Worm (Caenorhabditis elegans) whole organism, L1 larva: ENCODE measurements around the gene fbxa-209.

Experiments
- C04F5.9 ChIP-seq: sonication (generic microtip); optimal IDR thresholded peaks from 2 replicates; lab custom pipeline; 2016; ENCODE audit warnings: missing genetic modification characterization, missing compliant biosample characterization
- C16A3.4 ChIP-seq: fragments of 150-350 bp; optimal IDR thresholded peaks from 2 replicates; lab custom pipeline; 2014; ENCODE audit warnings: missing biosample characterization, missing genetic modification characterization
- C34B4.2 ChIP-seq: sonication (generic microtip); optimal IDR thresholded peaks from 2 replicates; lab custom pipeline; 2017; ENCODE audit warnings: mild to moderate bottlenecking, missing genetic modification characterization, missing compliant biosample characterization
- Y116A8C.19 ChIP-seq: sonication (generic microtip); optimal IDR thresholded peaks from 2 replicates; lab custom pipeline; 2016; ENCODE audit warnings: missing compliant biosample characterization, missing genetic modification characterization, borderline replicate concordance
- aha-1 ChIP-seq: fragments of 150-350 bp; optimal IDR thresholded peaks from 2 replicates; lab custom pipeline; 2014; ENCODE audit warnings: missing biosample characterization, missing genetic modification characterization
- ama-1 ChIP-seq: fragments of 150-350 bp; optimal IDR thresholded peaks from 2 replicates; lab custom pipeline; 2014
- blmp-1 ChIP-seq: fragments of 150-350 bp; optimal IDR thresholded peaks from 2 replicates; lab custom pipeline; 2014; ENCODE audit warnings: missing biosample characterization, missing genetic modification characterization
- ceh-63 ChIP-seq: fragments of 200-800 bp; sonication (Bioruptor generic); optimal IDR thresholded peaks from 2 replicates; lab custom pipeline; 2018; ENCODE audit warnings: mild to moderate bottlenecking, missing genetic modification characterization, missing compliant biosample characterization
- ceh-82 ChIP-seq, 3 experiments: fragments of 150-350 bp in 1 of 3; sonication (generic microtip) in 2 of 3; optimal IDR thresholded peaks; 2 replicates each; lab custom pipeline; 2014 to 2017; ENCODE audit warnings: missing biosample characterization in 3 of 3, missing genetic modification characterization in 3 of 3
- ceh-88 ChIP-seq: fragments of 200-800 bp; sonication (Bioruptor generic); IDR thresholded peaks from 2 replicates; pipeline ENCODE4 v1.3.6; 2022; ENCODE audit warnings: missing genetic modification characterization, missing compliant biosample characterization
- ces-1 ChIP-seq: fragments of 150-350 bp; optimal IDR thresholded peaks from 2 replicates; lab custom pipeline; 2014; ENCODE audit warnings: missing biosample characterization, missing genetic modification reagents, missing genetic modification characterization
- dpl-1 ChIP-seq, 3 experiments: fragments of 150-350 bp in 2 of 3; sonication (generic microtip) in 1 of 3; optimal IDR thresholded peaks; 2 replicates each; lab custom pipeline; 2014 to 2017; ENCODE audit warnings: missing biosample characterization in 3 of 3, missing genetic modification characterization in 3 of 3, missing genetic modification reagents in 3 of 3
- dsc-1 ChIP-seq: sonication (generic microtip); optimal IDR thresholded peaks from 2 replicates; lab custom pipeline; 2016; ENCODE audit warnings: mild to moderate bottlenecking, missing genetic modification characterization, missing compliant biosample characterization
- efl-1 ChIP-seq, 4 experiments: fragments of 150-350 bp; optimal IDR thresholded peaks in 3 of 4; peaks in 1 of 4; 1 replicate in 1 of 4; 2 replicates in 3 of 4; lab custom pipeline; 2014; ENCODE audit warnings: missing biosample characterization in 2 of 4, missing genetic modification characterization in 2 of 4, missing genetic modification reagents in 2 of 4
- efl-3 ChIP-seq: fragments of 200-800 bp; sonication (Bioruptor generic); optimal IDR thresholded peaks from 2 replicates; lab custom pipeline; 2018; ENCODE audit warnings: mild to moderate bottlenecking, missing genetic modification characterization, missing compliant biosample characterization
- elt-2 ChIP-seq: sonication (generic microtip); optimal IDR thresholded peaks from 2 replicates; lab custom pipeline; 2016; ENCODE audit warnings: missing genetic modification characterization, mild to moderate bottlenecking, inconsistent platforms, missing compliant biosample characterization, missing genetic modification reagents
- fkh-8 ChIP-seq: sonication (generic microtip); optimal IDR thresholded peaks from 2 replicates; lab custom pipeline; 2016; ENCODE audit warnings: mild to moderate bottlenecking, missing genetic modification characterization, missing compliant biosample characterization
- fos-1 ChIP-seq: fragments of 150-350 bp; optimal IDR thresholded peaks from 2 replicates; lab custom pipeline; 2014; ENCODE audit warnings: missing biosample characterization, missing genetic modification characterization
- hlh-17 ChIP-seq: fragments of 200-800 bp; sonication (Bioruptor generic); optimal IDR thresholded peaks from 2 replicates; lab custom pipeline; 2018; ENCODE audit warnings: missing genetic modification characterization, mild to moderate bottlenecking, missing compliant biosample characterization, moderate library complexity, borderline replicate concordance
- hpl-2 ChIP-seq: fragments of 150-350 bp; optimal IDR thresholded peaks from 2 replicates; lab custom pipeline; 2014; ENCODE audit warnings: missing biosample characterization, missing genetic modification reagents, missing genetic modification characterization
- irx-1 ChIP-seq: sonication (generic microtip); optimal IDR thresholded peaks from 2 replicates; lab custom pipeline; 2016; ENCODE audit warnings: missing genetic modification characterization, missing compliant biosample characterization
- isw-1 ChIP-seq: fragments of 200-800 bp; sonication (Bioruptor generic); IDR thresholded peaks from 2 replicates; pipeline ENCODE4 v1.3.6; 2022; ENCODE audit warnings: missing genetic modification characterization, missing compliant biosample characterization
- lin-14 ChIP-seq: fragments of 200-800 bp; sonication (Bioruptor generic); optimal IDR thresholded peaks from 2 replicates; lab custom pipeline; 2018; ENCODE audit warnings: mild to moderate bottlenecking, missing genetic modification characterization, moderate library complexity, missing compliant biosample characterization
- lin-35 ChIP-seq, 2 experiments: fragments of 150-350 bp; optimal IDR thresholded peaks; 2 replicates each; lab custom pipeline; 2014; ENCODE audit warnings: missing biosample characterization in 2 of 2, missing genetic modification characterization in 2 of 2, missing genetic modification reagents in 2 of 2
- lir-3 ChIP-seq: sonication (generic microtip); optimal IDR thresholded peaks from 2 replicates; lab custom pipeline; 2016; ENCODE audit warnings: mild to moderate bottlenecking, missing genetic modification characterization, moderate library complexity, missing compliant biosample characterization; ENCODE audit not compliant: poor library complexity
- nhr-11 ChIP-seq: fragments of 150-350 bp; optimal IDR thresholded peaks from 2 replicates; lab custom pipeline; 2014; ENCODE audit warnings: missing biosample characterization, missing genetic modification characterization
- nhr-19 ChIP-seq: fragments of 200-800 bp; sonication (Bioruptor generic); conservative IDR thresholded peaks from 2 replicates; pipeline ENCODE4 v1.3.6; 2022; ENCODE audit warnings: missing genetic modification characterization, missing compliant biosample characterization
- nhr-20 ChIP-seq: sonication (generic microtip); optimal IDR thresholded peaks from 2 replicates; lab custom pipeline; 2016; ENCODE audit warnings: mild to moderate bottlenecking, missing genetic modification characterization, missing compliant biosample characterization
- nhr-28 ChIP-seq: fragments of 150-350 bp; optimal IDR thresholded peaks from 2 replicates; lab custom pipeline; 2014; ENCODE audit warnings: missing biosample characterization, missing genetic modification characterization
- nhr-47 ChIP-seq: sonication (generic microtip); optimal IDR thresholded peaks from 2 replicates; lab custom pipeline; 2016; ENCODE audit warnings: mild to moderate bottlenecking, missing genetic modification characterization, moderate library complexity, missing compliant biosample characterization
- nhr-71 ChIP-seq: sonication (generic microtip); optimal IDR thresholded peaks from 2 replicates; lab custom pipeline; 2016; ENCODE audit warnings: mild to moderate bottlenecking, missing genetic modification characterization, moderate library complexity, missing compliant biosample characterization
- nhr-85 ChIP-seq: sonication (generic microtip); peaks from one replicate; lab custom pipeline; 2016; ENCODE audit warnings: missing genetic modification characterization, inconsistent platforms, missing compliant biosample characterization
- pag-3 ChIP-seq: sonication (generic microtip); optimal IDR thresholded peaks from 2 replicates; lab custom pipeline; 2017; ENCODE audit warnings: missing genetic modification characterization, mild to moderate bottlenecking, missing compliant biosample characterization, antibody characterized with exemption, borderline replicate concordance; ENCODE audit not compliant: insufficient read depth
- pax-3 ChIP-seq: fragments of 200-800 bp; sonication (Bioruptor generic); optimal IDR thresholded peaks from 2 replicates; lab custom pipeline; 2018; ENCODE audit warnings: mild to moderate bottlenecking, missing genetic modification characterization, moderate library complexity, missing compliant biosample characterization
- snpc-4 ChIP-seq: fragments of 150-350 bp; optimal IDR thresholded peaks from 2 replicates; lab custom pipeline; 2014; ENCODE audit warnings: missing biosample characterization, missing genetic modification characterization
- sptf-1 ChIP-seq: fragments of 150-350 bp; optimal IDR thresholded peaks from 2 replicates; lab custom pipeline; 2014; ENCODE audit warnings: missing biosample characterization, missing genetic modification characterization
- sup-37 ChIP-seq: fragments of 200-800 bp; sonication (Bioruptor generic); optimal IDR thresholded peaks from 2 replicates; lab custom pipeline; 2018; ENCODE audit warnings: mild to moderate bottlenecking, missing genetic modification characterization, missing compliant biosample characterization
- tlp-1 ChIP-seq: fragments of 150-350 bp; optimal IDR thresholded peaks from 2 replicates; lab custom pipeline; 2014; ENCODE audit warnings: missing biosample characterization, missing genetic modification characterization
- unc-86 ChIP-seq: sonication (generic microtip); optimal IDR thresholded peaks from 2 replicates; lab custom pipeline; 2016; ENCODE audit warnings: missing genetic modification characterization, missing compliant biosample characterization
- unc-98 ChIP-seq: fragments of 200-800 bp; sonication (Bioruptor generic); IDR thresholded peaks from 2 replicates; pipeline ENCODE4 v1.3.6; 2022; ENCODE audit warnings: missing genetic modification characterization, missing compliant biosample characterization
- zag-1 ChIP-seq: fragments of 150-350 bp; optimal IDR thresholded peaks from 2 replicates; lab custom pipeline; 2014; ENCODE audit warnings: missing biosample characterization, missing genetic modification characterization
- zip-4 ChIP-seq: fragments of 200-800 bp; sonication (Bioruptor generic); optimal IDR thresholded peaks from 2 replicates; lab custom pipeline; 2018; ENCODE audit warnings: mild to moderate bottlenecking, missing genetic modification characterization, moderate library complexity, missing compliant biosample characterization
- ztf-4 ChIP-seq: fragments of 150-350 bp; optimal IDR thresholded peaks from 2 replicates; lab custom pipeline; 2014; ENCODE audit warnings: missing biosample characterization, missing genetic modification characterization

The fbxa-209 gene

ce11 chrV:15426944-15427343 lies at the start of gene fbxa-209:
fbxa-209 (minus strand) TSS chrV:15427044.
- TF ChIP-seq nhr-85: peak; percentile 13
- no peak for TF ChIP-seq efl-1 (optimal IDR thresholded peaks at IDR 0.05; lab: Kevin White, UChicago)
- TF ChIP-seq efl-1 (GFP tag; optimal IDR thresholded peaks at IDR 0.05 in 1 of 2; lab: Kevin White, UChicago): peak in 1 of 2 experiments; percentile 84
- no peak for TF ChIP-seq ceh-63 (GFP tag; lab: Kevin White, UChicago)

DNA sequence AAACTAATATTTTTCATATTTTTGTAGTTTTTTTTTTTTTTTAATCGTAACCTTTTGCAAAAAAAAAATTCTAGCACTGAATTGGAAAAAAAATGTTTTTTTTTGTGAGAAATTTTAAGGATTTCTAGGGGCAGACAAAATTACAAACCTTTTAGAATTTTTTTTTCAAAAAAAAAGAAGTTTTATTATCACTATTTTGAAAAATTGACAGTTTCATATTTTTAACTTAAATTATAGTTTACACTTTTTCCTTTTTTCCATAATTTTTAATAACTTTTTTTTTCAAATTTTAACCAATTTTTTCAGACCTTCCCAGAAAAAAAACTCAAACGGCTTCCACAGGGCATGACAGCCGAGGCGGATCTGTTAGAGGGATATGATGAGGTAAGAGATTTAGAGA lies 44.2 kb upstream of the fbxa-209 start, which contains the start of gene dpf-1:
TSS of gene dpf-1 (plus strand) at position 301 of the 400 bp plus-strand sequence.
- TF ChIP-seq ces-1 (GFP tag; lab: Kevin White, UChicago) (no peak), nhr-28 (tag; lab: Kevin White, UChicago) (no peak), nhr-11 (tag; lab: Kevin White, UChicago) (no peak), tlp-1 (no peak)
- TF ChIP-seq, all 84 proteins: peak for 0

DNA sequence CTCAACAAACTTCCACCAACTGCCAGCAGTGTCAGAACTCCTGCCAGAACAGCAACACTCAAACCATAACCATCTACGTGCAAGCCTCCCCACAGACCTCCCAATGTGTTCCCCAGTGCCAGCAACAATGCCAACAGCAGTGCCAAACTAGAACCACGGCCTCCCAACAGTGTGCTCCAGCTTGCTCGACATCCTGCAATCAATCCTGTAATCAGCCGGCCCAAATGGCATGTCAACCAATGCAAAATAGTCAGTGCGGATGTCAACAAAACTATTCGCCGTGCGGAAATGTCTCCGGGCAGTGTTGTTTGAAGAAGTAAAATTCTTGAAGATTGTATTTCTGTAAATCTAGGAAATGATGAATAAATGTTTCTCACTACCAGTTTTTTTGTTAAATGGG lies 39.9 kb upstream of the fbxa-209 start:
- TF ChIP-seq zag-1 (tag; lab: Kevin White, UChicago) (no peak), nhr-47 (no peak), aha-1 (tag; lab: Kevin White, UChicago) (no peak), nhr-71 (no peak), nhr-20 (no peak), ceh-82 (tag; optimal IDR thresholded peaks at IDR 0.05; lab: Kevin White, UChicago) (no peak), hpl-2 (no peak), sup-37 (no peak), isw-1 (GFP tag; lab: Robert Waterston, UW) (no peak), nhr-19 (no peak)

- TF ChIP-seq nhr-85: peak; percentile 44
- TF ChIP-seq ztf-4 (tag; lab: Kevin White, UChicago): no peak
- TF ChIP-seq isw-1 (GFP tag; lab: Robert Waterston, UW): no peak
- no peak for TF ChIP-seq ceh-88 (GFP tag; lab: Robert Waterston, UW)
- no peak for TF ChIP-seq pax-3 (tag; lab: Kevin White, UChicago)
These were observed 39.2 kb upstream of the fbxa-209 start for ce11 chrV:15466017-15466416.

- TF ChIP-seq blmp-1 (tag; lab: Kevin White, UChicago): peak; percentile 32
- TF ChIP-seq elt-2 (tag; lab: Kevin White, UChicago): peak; percentile 83
- TF ChIP-seq fkh-8 (tag; lab: Kevin White, UChicago): peak; percentile 74
- no peak for TF ChIP-seq hlh-17 (GFP tag; lab: Kevin White, UChicago)
- peak; percentile 22 for TF ChIP-seq efl-3 (GFP tag; lab: Kevin White, UChicago)
- no peak for TF ChIP-seq ces-1 (GFP tag; lab: Kevin White, UChicago)
- peak; percentile 42 to 75 for TF ChIP-seq lin-35 (GFP tag; optimal IDR thresholded peaks at IDR 0.05; lab: Kevin White, UChicago)
- peak; percentile 74 for TF ChIP-seq irx-1 (tag; lab: Kevin White, UChicago)
- peak; percentile 72 for TF ChIP-seq C16A3.4 (tag; lab: Kevin White, UChicago)
- TF ChIP-seq pag-3 (tag; lab: Kevin White, UChicago): no peak
- TF ChIP-seq fos-1 (tag; lab: Kevin White, UChicago): peak; percentile 47
- peak; percentile 42 for TF ChIP-seq unc-86 (tag; lab: Kevin White, UChicago)
- no peak for TF ChIP-seq C34B4.2
- peak; percentile 33 for TF ChIP-seq zip-4 (GFP tag; lab: Kevin White, UChicago)
- TF ChIP-seq sptf-1 (tag; lab: Kevin White, UChicago): no peak
- TF ChIP-seq ceh-82 (tag; optimal IDR thresholded peaks at IDR 0.05; lab: Kevin White, UChicago): peak; percentile 41 to 65 (median 50)
- TF ChIP-seq ama-1 (lab: Kevin White, UChicago): no peak
- peak; percentile 89 for TF ChIP-seq nhr-71
- peak; percentile 44 for TF ChIP-seq lir-3 (tag; lab: Kevin White, UChicago)
- peak; percentile 80 for TF ChIP-seq nhr-19
- no peak for TF ChIP-seq Y116A8C.19 (tag; lab: Kevin White, UChicago)
- no peak for TF ChIP-seq nhr-28 (tag; lab: Kevin White, UChicago)
- peak; percentile 79 for TF ChIP-seq dsc-1
- peak; percentile 55 for TF ChIP-seq snpc-4 (tag; lab: Kevin White, UChicago)
- TF ChIP-seq C04F5.9: peak; percentile 37
- 0 out of 2 replicates have a peak, but pooled peaks have one; percentile 25 for TF ChIP-seq unc-98 (GFP tag; lab: Robert Waterston, UW)
- peak; percentile 77 for TF ChIP-seq lin-14
- peak; percentile 39 to 58 (median 48) for TF ChIP-seq dpl-1 (GFP tag; optimal IDR thresholded peaks at IDR 0.05; lab: Kevin White, UChicago)
These were observed 38.3 kb upstream of the fbxa-209 start, which contains the start of gene pqn-71 for ce11 chrV:15465032-15465727. pqn-71 (plus strand) TSS chrV:15465677.
